Fruit fly (Drosophila melanogaster) whole organism, embryonic: ENCODE data around the gene Tsc1.

Experiments
- ATbp ChIP-seq: fragments of 200-800 bp; sonication (Bioruptor generic); optimal IDR thresholded peaks from 2 replicates; lab custom pipeline; 2017; ENCODE audit warnings: missing biosample characterization, mild to moderate bottlenecking, missing genetic modification characterization, missing genetic modification reagents
- Awh ChIP-seq: fragments of 200-800 bp; sonication (Bioruptor generic); IDR thresholded peaks from 2 replicates; pipeline ENCODE4, ENCODE4 v1.3.6; 2022; ENCODE audit warnings: missing biosample characterization, missing genetic modification characterization
- CG10267 ChIP-seq: fragments of 200-800 bp; sonication (Bioruptor generic); optimal IDR thresholded peaks from 2 replicates; lab custom pipeline; 2018; ENCODE audit warnings: missing biosample characterization, mild to moderate bottlenecking, missing genetic modification characterization, moderate library complexity
- CG11247 ChIP-seq: fragments of 200-800 bp; sonication (Bioruptor generic); IDR thresholded peaks from 2 replicates; pipeline ENCODE4 v1.3.6; 2022; ENCODE audit warnings: missing biosample characterization, missing genetic modification characterization
- CG14441 ChIP-seq: fragments of 200-800 bp; sonication (Bioruptor generic); IDR thresholded peaks from 2 replicates; pipeline ENCODE4 v1.3.6; 2022; ENCODE audit warnings: missing biosample characterization, missing genetic modification characterization
- CG1529 ChIP-seq: fragments of 200-800 bp; sonication (Bioruptor generic); optimal IDR thresholded peaks from 3 replicates; lab custom pipeline; 2018; ENCODE audit warnings: missing biosample characterization, missing genetic modification characterization
- CG17361 ChIP-seq: fragments of 200-800 bp; sonication (Bioruptor generic); IDR thresholded peaks from 3 replicates; pipeline ENCODE4 v1.3.6; 2022; ENCODE audit warnings: missing biosample characterization, missing genetic modification characterization
- CG18764 ChIP-seq: fragments of 200-800 bp; sonication (Bioruptor generic); optimal IDR thresholded peaks from 3 replicates; lab custom pipeline; 2016; ENCODE audit warnings: missing biosample characterization, missing genetic modification characterization
- CG2116 ChIP-seq: fragments of 200-800 bp; sonication (Bioruptor generic); optimal IDR thresholded peaks from 3 replicates; lab custom pipeline; 2018; ENCODE audit warnings: missing biosample characterization, mild to moderate bottlenecking, missing genetic modification characterization
- CG2120 ChIP-seq: fragments of 200-800 bp; sonication (Bioruptor generic); optimal IDR thresholded peaks from 3 replicates; lab custom pipeline; 2016; ENCODE audit warnings: missing biosample characterization, missing genetic modification characterization
- CG2889 ChIP-seq: fragments of 200-800 bp; sonication (Bioruptor generic); IDR thresholded peaks from 3 replicates; pipeline ENCODE4 v1.3.6; 2022; ENCODE audit warnings: missing biosample characterization, missing genetic modification characterization
- CG32772 ChIP-seq: fragments of 200-800 bp; sonication (Bioruptor generic); IDR thresholded peaks from 2 replicates; pipeline ENCODE4 v1.3.6; 2022; ENCODE audit warnings: missing biosample characterization, missing genetic modification characterization
- CG3847 ChIP-seq: fragments of 200-800 bp; sonication (Bioruptor generic); IDR thresholded peaks from 2 replicates; pipeline ENCODE4 v1.3.6; 2022; ENCODE audit warnings: missing biosample characterization, missing genetic modification characterization
- CG4730 ChIP-seq: fragments of 200-800 bp; sonication (Bioruptor generic); IDR thresholded peaks from 2 replicates; pipeline ENCODE4 v1.3.6; 2022; ENCODE audit warnings: missing biosample characterization, missing genetic modification characterization
- CG5245 ChIP-seq: fragments of 200-800 bp; sonication (Bioruptor generic); optimal IDR thresholded peaks from 3 replicates; lab custom pipeline; 2016; ENCODE audit warnings: missing biosample characterization, missing genetic modification characterization
- CG6854 ChIP-seq: fragments of 200-800 bp; sonication (Bioruptor generic); optimal IDR thresholded peaks from 3 replicates; lab custom pipeline; 2017; ENCODE audit warnings: missing biosample characterization, mild to moderate bottlenecking, missing genetic modification characterization
- CG7556 ChIP-seq: fragments of 200-800 bp; sonication (Bioruptor generic); optimal IDR thresholded peaks from 2 replicates; lab custom pipeline; 2017; ENCODE audit warnings: missing biosample characterization, mild to moderate bottlenecking, missing genetic modification characterization
- CG7928 ChIP-seq: fragments of 200-800 bp; sonication (Bioruptor generic); optimal IDR thresholded peaks from 2 replicates; lab custom pipeline; 2017; ENCODE audit warnings: missing biosample characterization, mild to moderate bottlenecking, missing genetic modification characterization
- CG7963 ChIP-seq: fragments of 200-800 bp; sonication (Bioruptor generic); IDR thresholded peaks from 3 replicates; pipeline ENCODE4 v1.3.6; 2022; ENCODE audit warnings: missing biosample characterization, missing genetic modification characterization; ENCODE audit not compliant: partially characterized antibody
- CG8388 ChIP-seq: fragments of 200-800 bp; sonication (Bioruptor generic); optimal IDR thresholded peaks from 2 replicates; lab custom pipeline; 2019; ENCODE audit warnings: missing biosample characterization, mild to moderate bottlenecking, missing genetic modification characterization, moderate library complexity
- CG9609 ChIP-seq: fragments of 200-800 bp; sonication (Bioruptor generic); optimal IDR thresholded peaks from 3 replicates; lab custom pipeline; 2016; ENCODE audit warnings: missing biosample characterization, missing genetic modification characterization
- CoRest ChIP-seq: fragments of 200-800 bp; sonication (Bioruptor generic); optimal IDR thresholded peaks from 3 replicates; lab custom pipeline; 2018; ENCODE audit warnings: missing biosample characterization, mild to moderate bottlenecking, missing genetic modification characterization, moderate library complexity
- Dek ChIP-seq: fragments of 200-800 bp; sonication (Bioruptor generic); optimal IDR thresholded peaks from 3 replicates; lab custom pipeline; 2019; ENCODE audit warnings: missing biosample characterization, mild to moderate bottlenecking, missing genetic modification characterization, moderate library complexity
- Dfd ChIP-seq, 2 experiments: fragments of >200 bp; optimal IDR thresholded peaks; 2 replicates each; lab custom pipeline; 2017; ENCODE audit warnings: missing biosample characterization in 2 of 2, missing genetic modification characterization in 2 of 2
- Dref ChIP-seq: fragments of 200-800 bp; sonication (Bioruptor generic); IDR thresholded peaks from 2 replicates; pipeline ENCODE4 v1.3.6; 2022; ENCODE audit warnings: missing biosample characterization, missing genetic modification characterization
- Fer3 ChIP-seq: fragments of 200-800 bp; sonication (Bioruptor generic); optimal IDR thresholded peaks from 2 replicates; lab custom pipeline; 2018; ENCODE audit warnings: missing biosample characterization, mild to moderate bottlenecking, missing genetic modification characterization, moderate library complexity
- HLH4C ChIP-seq: fragments of 200-800 bp; sonication (Bioruptor generic); IDR thresholded peaks from 3 replicates; pipeline ENCODE4 v1.3.6; 2022; ENCODE audit warnings: missing biosample characterization, missing genetic modification characterization; ENCODE audit not compliant: partially characterized antibody
- Kr ChIP-seq: fragments of 200-800 bp; sonication (Bioruptor generic); optimal IDR thresholded peaks from 2 replicates; lab custom pipeline; 2017; ENCODE audit warnings: missing biosample characterization, mild to moderate bottlenecking, missing genetic modification characterization
- MESR4 ChIP-seq: fragments of 200-800 bp; sonication (Bioruptor generic); optimal IDR thresholded peaks from 2 replicates; lab custom pipeline; 2018; ENCODE audit warnings: missing biosample characterization, mild to moderate bottlenecking, missing genetic modification characterization, moderate library complexity
- Oaz ChIP-seq: fragments of 200-800 bp; sonication (Bioruptor generic); IDR thresholded peaks from 2 replicates; pipeline ENCODE4 v1.3.6; 2022; ENCODE audit warnings: missing biosample characterization, missing genetic modification characterization
- Rx ChIP-seq: fragments of 200-800 bp; sonication (Bioruptor generic); IDR thresholded peaks from 2 replicates; pipeline ENCODE4 v1.3.6; 2022; ENCODE audit warnings: missing biosample characterization, missing genetic modification characterization
- Sry-β ChIP-seq: fragments of 200-800 bp; sonication (Bioruptor generic); optimal IDR thresholded peaks from 2 replicates; lab custom pipeline; 2018; ENCODE audit warnings: missing biosample characterization, mild to moderate bottlenecking, missing genetic modification characterization, moderate library complexity
- Stat92E ChIP-seq, 3 experiments: fragments of >200 bp in 2 of 3; fragments of 200-800 bp in 1 of 3; sonication (Bioruptor generic) in 1 of 3; optimal IDR thresholded peaks; 2 replicates each; lab custom pipeline; 2017 to 2019; ENCODE audit warnings: missing biosample characterization in 3 of 3, missing genetic modification characterization in 3 of 3, mild to moderate bottlenecking in 1 of 3, moderate library complexity in 1 of 3
- ab ChIP-seq: fragments of 200-800 bp; sonication (Bioruptor generic); optimal IDR thresholded peaks from 2 replicates; lab custom pipeline; 2016; ENCODE audit warnings: missing biosample characterization, missing genetic modification characterization
- cas ChIP-seq: fragments of 200-800 bp; sonication (Bioruptor generic); IDR thresholded peaks from 2 replicates; pipeline ENCODE4 v1.3.6; 2022; ENCODE audit warnings: missing biosample characterization, missing genetic modification characterization
- chinmo ChIP-seq: fragments of 200-800 bp; sonication (Bioruptor generic); IDR thresholded peaks from 4 replicates; pipeline ENCODE4 v1.3.6; 2022; ENCODE audit warnings: missing biosample characterization, missing genetic modification characterization; ENCODE audit not compliant: partially characterized antibody
- dimm ChIP-seq: fragments of 200-800 bp; sonication (Bioruptor generic); IDR thresholded peaks from 2 replicates; pipeline ENCODE4 v1.3.6; 2022; ENCODE audit warnings: missing biosample characterization, missing genetic modification characterization
- emc ChIP-seq: fragments of 200-800 bp; sonication (Bioruptor generic); optimal IDR thresholded peaks from 2 replicates; lab custom pipeline; 2016; ENCODE audit warnings: missing biosample characterization, missing genetic modification characterization
- fd102C ChIP-seq: fragments of 200-800 bp; sonication (Bioruptor generic); optimal IDR thresholded peaks from 2 replicates; lab custom pipeline; 2018; ENCODE audit warnings: missing biosample characterization, mild to moderate bottlenecking, missing genetic modification characterization, moderate library complexity
- hbn ChIP-seq: fragments of 200-800 bp; sonication (Bioruptor generic); IDR thresholded peaks from 2 replicates; pipeline ENCODE4 v1.3.6; 2022; ENCODE audit warnings: missing biosample characterization, missing genetic modification characterization; ENCODE audit not compliant: partially characterized antibody
- hth ChIP-seq: fragments of >200 bp; optimal IDR thresholded peaks from 2 replicates; lab custom pipeline; 2017; ENCODE audit warnings: inconsistent platforms
- jigr1 ChIP-seq: fragments of 200-800 bp; sonication (Bioruptor generic); IDR thresholded peaks from 3 replicates; pipeline ENCODE4 v1.3.6; 2022; ENCODE audit warnings: missing biosample characterization, missing genetic modification characterization
- jing ChIP-seq: fragments of 200-800 bp; sonication (Bioruptor generic); optimal IDR thresholded peaks from 2 replicates; lab custom pipeline; 2018; ENCODE audit warnings: missing biosample characterization, mild to moderate bottlenecking, missing genetic modification characterization
- kay ChIP-seq: fragments of 200-800 bp; sonication (Bioruptor generic); optimal IDR thresholded peaks from 2 replicates; lab custom pipeline; 2016; ENCODE audit warnings: missing biosample characterization, missing genetic modification characterization
- luna ChIP-seq: fragments of 200-800 bp; sonication (Bioruptor generic); optimal IDR thresholded peaks from 2 replicates; lab custom pipeline; 2016; ENCODE audit warnings: missing biosample characterization, missing genetic modification characterization
- nom ChIP-seq: fragments of 200-800 bp; sonication (Bioruptor generic); optimal IDR thresholded peaks from 2 replicates; lab custom pipeline; 2017; ENCODE audit warnings: missing biosample characterization, missing genetic modification characterization, mild to moderate bottlenecking, moderate library complexity, missing genetic modification reagents
- slp2 ChIP-seq: fragments of 200-800 bp; sonication (Bioruptor generic); optimal IDR thresholded peaks from 2 replicates; lab custom pipeline; 2016; ENCODE audit warnings: missing biosample characterization, missing genetic modification characterization
- sna ChIP-seq: fragments of 200-800 bp; sonication (Bioruptor generic); IDR thresholded peaks from 2 replicates; pipeline ENCODE4 v1.3.6; 2022; ENCODE audit warnings: missing biosample characterization, missing genetic modification characterization; ENCODE audit not compliant: partially characterized antibody
- tx ChIP-seq: fragments of 200-800 bp; sonication (Bioruptor generic); optimal IDR thresholded peaks from 2 replicates; lab custom pipeline; 2016; ENCODE audit warnings: missing biosample characterization, missing genetic modification characterization
- zen ChIP-seq: fragments of 200-800 bp; sonication (Bioruptor generic); optimal IDR thresholded peaks from 3 replicates; lab custom pipeline; 2018; ENCODE audit warnings: missing biosample characterization, mild to moderate bottlenecking, missing genetic modification characterization, moderate library complexity

The Tsc1 gene

dm6 chr3R:24163556-24164022, 33.5 kb downstream of the Tsc1 start, which contains the start of gene Apc2 (continued):
- TF ChIP-seq CG14441 (GFP tag; lab: Robert Waterston, UW): peak; percentile 64; the same call in 1 of the 2 replicates
- no peak for TF ChIP-seq CG1529 (GFP tag; lab: Kevin White, UChicago)
- TF ChIP-seq Dek: peak; percentile 31
- TF ChIP-seq CG18764 (GFP tag; lab: Kevin White, UChicago): peak; percentile 13
- TF ChIP-seq luna (GFP tag; lab: Kevin White, UChicago): no peak
- TF ChIP-seq hth (lab: Kevin White, UChicago): no peak
- TF ChIP-seq ab (GFP tag; lab: Kevin White, UChicago): no peak
- TF ChIP-seq Sry-β (GFP tag; lab: Kevin White, UChicago): peak; percentile 94
- TF ChIP-seq tx (GFP tag; lab: Kevin White, UChicago): no peak
- peak; percentile 85 for TF ChIP-seq CG17361 (GFP tag; lab: Robert Waterston, UW)
- TF ChIP-seq hbn: no peak; the same call in 1 of the 2 replicates
- peak; percentile 57 for TF ChIP-seq zen (tag; lab: Kevin White, UChicago)
- peak; percentile 17 for TF ChIP-seq nom (GFP tag; lab: Kevin White, UChicago)
- TF ChIP-seq Fer3 (tag; lab: Kevin White, UChicago): peak; percentile 69
- no peak for TF ChIP-seq Kr (GFP tag; lab: Kevin White, UChicago)
- 0 out of 3 replicates have a peak, but pooled peaks have one; percentile 11 for TF ChIP-seq CG2889 (GFP tag; lab: Robert Waterston, UW)
- peak; percentile 60 for TF ChIP-seq CG7556 (GFP tag; lab: Kevin White, UChicago)
- TF ChIP-seq CG8388 (GFP tag; lab: Kevin White, UChicago): peak; percentile 55
- peak; percentile 35; the same call in 1 of the 2 replicates for TF ChIP-seq CG32772 (GFP tag; lab: Robert Waterston, UW)
- 0 out of 2 replicates have a peak, but pooled peaks have one; percentile 13 for TF ChIP-seq CG4730 (GFP tag; lab: Robert Waterston, UW)
- no peak for TF ChIP-seq fd102C (GFP tag; lab: Kevin White, UChicago)
- peak; percentile 58 for TF ChIP-seq CG2116 (GFP tag; lab: Kevin White, UChicago)
- no peak for TF ChIP-seq MESR4 (GFP tag; lab: Kevin White, UChicago)
- peak; percentile 66 for TF ChIP-seq CG2120 (GFP tag; lab: Kevin White, UChicago)
- no peak for TF ChIP-seq CG9609 (GFP tag; lab: Kevin White, UChicago)
- TF ChIP-seq Stat92E (GFP tag; optimal IDR thresholded peaks at IDR 0.05; lab: Kevin White, UChicago): peak in 1 of 3 experiments; percentile 24
- TF ChIP-seq Oaz (GFP tag; lab: Robert Waterston, UW): no peak
- peak; percentile 66 for TF ChIP-seq CG10267 (tag; lab: Kevin White, UChicago)
- TF ChIP-seq Dfd (GFP tag; optimal IDR thresholded peaks at IDR 0.05; lab: Kevin White, UChicago): no peak
- peak; percentile 80 for TF ChIP-seq CoRest (tag; lab: Kevin White, UChicago)
- peak; percentile 27; the same call in 1 of the 3 replicates for TF ChIP-seq HLH4C (GFP tag; lab: Robert Waterston, UW)
- no peak for TF ChIP-seq dimm (GFP tag; lab: Robert Waterston, UW)
- peak; percentile 42 for TF ChIP-seq CG5245
- 0 out of 2 replicates have a peak, but pooled peaks have one; percentile 31 for TF ChIP-seq Dref
- TF ChIP-seq ATbp (GFP tag; lab: Kevin White, UChicago): no peak
- no peak for TF ChIP-seq Awh (GFP tag; lab: Robert Waterston, UW)
- peak; percentile 55; the same call in 1 of the 3 replicates for TF ChIP-seq jigr1 (GFP tag; lab: Robert Waterston, UW)
- TF ChIP-seq slp2 (GFP tag; lab: Kevin White, UChicago): peak; percentile 24
- TF ChIP-seq CG3847: no peak
- no peak for TF ChIP-seq CG6854
- TF ChIP-seq CG7963 (GFP tag; lab: Robert Waterston, UW): no peak
- TF ChIP-seq emc: no peak
- 0 out of 2 replicates have a peak, but pooled peaks have one; percentile 21 for TF ChIP-seq CG11247 (GFP tag; lab: Robert Waterston, UW)
- no peak for TF ChIP-seq CG7928 (GFP tag; lab: Kevin White, UChicago)
- peak; percentile 58 for TF ChIP-seq Rx
- TF ChIP-seq jing (GFP tag; lab: Kevin White, UChicago): no peak
- TF ChIP-seq kay (GFP tag; lab: Kevin White, UChicago): no peak
- no peak for TF ChIP-seq sna (GFP tag; lab: Robert Waterston, UW)
- no peak for TF ChIP-seq chinmo (GFP tag; lab: Robert Waterston, UW)
- TF ChIP-seq cas (GFP tag; lab: Robert Waterston, UW): no peak
